Fruit fly (Drosophila melanogaster) whole organism, embryonic: ENCODE results near the gene Or94b.

Source experiments
- CG10654 ChIP-seq: fragments of 200-800 bp; sonication (Bioruptor generic); optimal IDR thresholded peaks from 2 replicates; lab custom pipeline; 2016; ENCODE audit warnings: missing biosample characterization, missing genetic modification characterization
- CG11560 ChIP-seq: fragments of 200-800 bp; sonication (Bioruptor generic); IDR thresholded peaks from 3 replicates; pipeline ENCODE4 v1.3.6; 2022; ENCODE audit warnings: missing biosample characterization, missing genetic modification characterization
- CG12659 ChIP-seq: fragments of 200-800 bp; sonication (Bioruptor generic); optimal IDR thresholded peaks from 3 replicates; lab custom pipeline; 2017; ENCODE audit warnings: mild to moderate bottlenecking, missing biosample characterization, missing genetic modification reagents, missing genetic modification characterization
- CG13894 ChIP-seq: fragments of 200-800 bp; sonication (Bioruptor generic); optimal IDR thresholded peaks from 3 replicates; lab custom pipeline; 2018; ENCODE audit warnings: missing biosample characterization, mild to moderate bottlenecking, missing genetic modification characterization, moderate library complexity
- CG2678 ChIP-seq: fragments of 200-800 bp; sonication (Bioruptor generic); optimal IDR thresholded peaks from 3 replicates; lab custom pipeline; 2019; ENCODE audit warnings: missing biosample characterization, mild to moderate bottlenecking, missing genetic modification characterization, moderate library complexity
- Lpt ChIP-seq: fragments of >200 bp; optimal IDR thresholded peaks from 2 replicates; lab custom pipeline; 2018; ENCODE audit warnings: missing biosample characterization, missing genetic modification characterization
- Myb ChIP-seq: fragments of 200-800 bp; sonication (Bioruptor generic); optimal IDR thresholded peaks from 2 replicates; lab custom pipeline; 2016; ENCODE audit warnings: missing biosample characterization, missing genetic modification characterization
- Stat92E ChIP-seq, 3 experiments: fragments of >200 bp in 2 of 3; fragments of 200-800 bp in 1 of 3; sonication (Bioruptor generic) in 1 of 3; optimal IDR thresholded peaks; 2 replicates each; lab custom pipeline; 2017 to 2019; ENCODE audit warnings: missing biosample characterization in 3 of 3, missing genetic modification characterization in 3 of 3, mild to moderate bottlenecking in 1 of 3, moderate library complexity in 1 of 3
- az2 ChIP-seq: fragments of 200-800 bp; sonication (Bioruptor generic); optimal IDR thresholded peaks from 3 replicates; lab custom pipeline; 2016; ENCODE audit warnings: missing biosample characterization, missing genetic modification characterization
- trem ChIP-seq: fragments of 200-800 bp; optimal IDR thresholded peaks from 3 replicates; lab custom pipeline; 2019; ENCODE audit warnings: missing biosample characterization, mild to moderate bottlenecking, missing genetic modification characterization, moderate library complexity

DNA sequence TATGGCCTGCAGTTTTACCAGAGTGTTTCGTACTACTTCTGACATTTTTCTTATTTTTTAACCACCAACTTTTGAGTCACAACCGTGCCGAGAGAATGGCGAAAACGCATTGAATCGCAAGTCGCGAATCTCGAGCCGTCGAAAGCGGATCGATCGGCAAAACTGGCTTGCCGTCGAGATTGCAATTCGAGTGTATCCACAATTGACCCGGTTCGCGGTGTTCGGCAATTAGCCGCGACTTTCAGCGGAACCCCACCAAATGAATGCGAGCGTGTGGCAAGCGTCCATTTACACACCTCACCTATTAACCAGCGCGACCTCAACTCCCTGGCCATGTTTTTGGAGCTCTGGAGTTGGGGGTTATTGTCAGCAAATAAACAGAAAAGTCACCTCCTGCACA, 46.4 kb downstream of the Or94b start, which contains the start of gene CG13833:
- TF ChIP-seq Myb (GFP tag; lab: Kevin White, UChicago) (no peak), trem (no peak), CG11560 (tag; lab: Robert Waterston, UW) (no peak), Lpt (GFP tag; lab: Kevin White, UChicago) (no peak), CG13894 (tag; lab: Kevin White, UChicago) (no peak), CG12659 (GFP tag; lab: Kevin White, UChicago) (no peak), Stat92E (GFP tag; optimal IDR thresholded peaks at IDR 0.05; lab: Kevin White, UChicago) (no peak), az2 (GFP tag; lab: Kevin White, UChicago) (no peak), CG10654 (GFP tag; lab: Kevin White, UChicago) (no peak), CG2678 (tag; lab: Kevin White, UChicago) (no peak)
